Fruit fly (Drosophila melanogaster) whole organism, embryonic: ENCODE results near the gene CG42660.

Source experiments
- Antp ChIP-seq: fragments of 200-800 bp; sonication (Bioruptor generic); optimal IDR thresholded peaks from 3 replicates; lab custom pipeline; 2016; ENCODE audit warnings: missing biosample characterization, missing genetic modification characterization
- Atf6 ChIP-seq: fragments of 200-800 bp; sonication (Bioruptor generic); IDR thresholded peaks from 2 replicates; pipeline ENCODE4 v1.3.6; 2022; ENCODE audit warnings: missing biosample characterization, missing genetic modification characterization
- C15 ChIP-seq: fragments of 200-800 bp; sonication (Bioruptor generic); IDR thresholded peaks from 3 replicates; pipeline ENCODE4 v1.3.6; 2022; ENCODE audit warnings: missing biosample characterization, missing genetic modification characterization
- CG10366 ChIP-seq: fragments of 200-800 bp; sonication (Bioruptor generic); IDR thresholded peaks from 2 replicates; pipeline ENCODE4 v1.3.6; 2022; ENCODE audit warnings: missing biosample characterization, missing genetic modification characterization
- CG11247 ChIP-seq: fragments of 200-800 bp; sonication (Bioruptor generic); IDR thresholded peaks from 2 replicates; pipeline ENCODE4 v1.3.6; 2022; ENCODE audit warnings: missing biosample characterization, missing genetic modification characterization
- CG11398 ChIP-seq: fragments of 200-800 bp; sonication (Bioruptor generic); optimal IDR thresholded peaks from 2 replicates; lab custom pipeline; 2016; ENCODE audit warnings: missing biosample characterization, missing genetic modification characterization
- CG11456 ChIP-seq: fragments of 200-800 bp; sonication (Bioruptor generic); IDR thresholded peaks from 3 replicates; pipeline ENCODE4 v1.3.6; 2022; ENCODE audit warnings: missing biosample characterization, missing genetic modification characterization
- CG12942 ChIP-seq: fragments of 200-800 bp; sonication (Bioruptor generic); optimal IDR thresholded peaks from 3 replicates; lab custom pipeline; 2016; ENCODE audit warnings: missing biosample characterization, missing genetic modification characterization
- CG14860 ChIP-seq: fragments of 200-800 bp; sonication (Bioruptor generic); IDR thresholded peaks from 3 replicates; pipeline ENCODE4 v1.3.6; 2022; ENCODE audit warnings: missing biosample characterization, missing genetic modification characterization; ENCODE audit not compliant: partially characterized antibody
- CG17829 ChIP-seq: fragments of 200-800 bp; optimal IDR thresholded peaks from 2 replicates; lab custom pipeline; 2019; ENCODE audit warnings: missing biosample characterization, mild to moderate bottlenecking, missing genetic modification characterization, moderate library complexity
- CG2678 ChIP-seq: fragments of 200-800 bp; sonication (Bioruptor generic); optimal IDR thresholded peaks from 3 replicates; lab custom pipeline; 2019; ENCODE audit warnings: missing biosample characterization, mild to moderate bottlenecking, missing genetic modification characterization, moderate library complexity
- CG30403 ChIP-seq: fragments of 200-800 bp; sonication (Bioruptor generic); optimal IDR thresholded peaks from 3 replicates; lab custom pipeline; 2016; ENCODE audit warnings: missing biosample characterization, missing genetic modification characterization
- CG3163 ChIP-seq: fragments of 200-800 bp; sonication (Bioruptor generic); optimal IDR thresholded peaks from 3 replicates; lab custom pipeline; 2016; ENCODE audit warnings: missing biosample characterization, missing genetic modification characterization
- CG5953 ChIP-seq: fragments of 200-800 bp; sonication (Bioruptor generic); IDR thresholded peaks from 2 replicates; pipeline ENCODE4 v1.3.6; 2022; ENCODE audit warnings: missing biosample characterization, missing genetic modification characterization
- CG6854 ChIP-seq: fragments of 200-800 bp; sonication (Bioruptor generic); optimal IDR thresholded peaks from 3 replicates; lab custom pipeline; 2017; ENCODE audit warnings: missing biosample characterization, mild to moderate bottlenecking, missing genetic modification characterization
- CG8944 ChIP-seq: fragments of 200-800 bp; sonication (Bioruptor generic); optimal IDR thresholded peaks from 3 replicates; lab custom pipeline; 2016; ENCODE audit warnings: missing biosample characterization, missing genetic modification characterization
- CG9727 ChIP-seq: fragments of 200-800 bp; sonication (Bioruptor generic); optimal IDR thresholded peaks from 3 replicates; lab custom pipeline; 2017; ENCODE audit warnings: missing biosample characterization, mild to moderate bottlenecking, missing genetic modification characterization
- CHES-1-like ChIP-seq: fragments of 200-800 bp; sonication (Bioruptor generic); optimal IDR thresholded peaks from 2 replicates; lab custom pipeline; 2016; ENCODE audit warnings: missing biosample characterization, missing genetic modification characterization
- Ets65A ChIP-seq: fragments of 200-800 bp; sonication (Bioruptor generic); peaks from one replicate; lab custom pipeline; 2016; ENCODE audit warnings: missing biosample characterization, missing genetic modification characterization
- Fer2 ChIP-seq: fragments of 200-800 bp; sonication (Bioruptor generic); optimal IDR thresholded peaks from 2 replicates; lab custom pipeline; 2018; ENCODE audit warnings: missing biosample characterization, mild to moderate bottlenecking, missing genetic modification characterization, moderate library complexity
- H15 ChIP-seq: fragments of 200-800 bp; sonication (Bioruptor generic); IDR thresholded peaks from 3 replicates; pipeline ENCODE4 v1.3.6; 2022; ENCODE audit warnings: missing biosample characterization, missing genetic modification characterization
- HLHmδ ChIP-seq: fragments of 200-800 bp; sonication (Bioruptor generic); optimal IDR thresholded peaks from 2 replicates; lab custom pipeline; 2018; ENCODE audit warnings: missing biosample characterization, mild to moderate bottlenecking, missing genetic modification characterization, moderate library complexity
- MESR4 ChIP-seq: fragments of 200-800 bp; sonication (Bioruptor generic); optimal IDR thresholded peaks from 2 replicates; lab custom pipeline; 2018; ENCODE audit warnings: missing biosample characterization, mild to moderate bottlenecking, missing genetic modification characterization, moderate library complexity
- Med ChIP-seq: fragments of 200-800 bp; sonication (Bioruptor generic); peaks from one replicate; lab custom pipeline; 2016; ENCODE audit warnings: missing biosample characterization, missing genetic modification characterization, mild to moderate bottlenecking, inconsistent platforms, moderate library complexity
- NC2β ChIP-seq: fragments of 200-800 bp; sonication (Bioruptor generic); optimal IDR thresholded peaks from 2 replicates; lab custom pipeline; 2016; ENCODE audit warnings: missing biosample characterization, missing genetic modification characterization
- NK7.1 ChIP-seq: fragments of 200-800 bp; sonication (Bioruptor generic); optimal IDR thresholded peaks from 3 replicates; lab custom pipeline; 2016; ENCODE audit warnings: missing biosample characterization, missing genetic modification characterization
- Pdp1 ChIP-seq, 2 experiments: fragments of 200-800 bp; sonication (Bioruptor generic); optimal IDR thresholded peaks; 3 replicates each; lab custom pipeline; 2016; ENCODE audit warnings: missing biosample characterization in 2 of 2, missing genetic modification characterization in 2 of 2, mild to moderate bottlenecking in 1 of 2, moderate library complexity in 1 of 2
- Sry-β ChIP-seq: fragments of 200-800 bp; sonication (Bioruptor generic); optimal IDR thresholded peaks from 2 replicates; lab custom pipeline; 2018; ENCODE audit warnings: missing biosample characterization, mild to moderate bottlenecking, missing genetic modification characterization, moderate library complexity
- Stat92E ChIP-seq, 3 experiments: fragments of >200 bp in 2 of 3; fragments of 200-800 bp in 1 of 3; sonication (Bioruptor generic) in 1 of 3; optimal IDR thresholded peaks; 2 replicates each; lab custom pipeline; 2017 to 2019; ENCODE audit warnings: missing biosample characterization in 3 of 3, missing genetic modification characterization in 3 of 3, mild to moderate bottlenecking in 1 of 3, moderate library complexity in 1 of 3
- ab ChIP-seq: fragments of 200-800 bp; sonication (Bioruptor generic); optimal IDR thresholded peaks from 2 replicates; lab custom pipeline; 2016; ENCODE audit warnings: missing biosample characterization, missing genetic modification characterization
- az2 ChIP-seq: fragments of 200-800 bp; sonication (Bioruptor generic); optimal IDR thresholded peaks from 3 replicates; lab custom pipeline; 2016; ENCODE audit warnings: missing biosample characterization, missing genetic modification characterization
- bsh ChIP-seq, 2 experiments: fragments of 200-800 bp; sonication (Bioruptor generic); optimal IDR thresholded peaks; 2 replicates each; lab custom pipeline; 2017 to 2018; ENCODE audit warnings: mild to moderate bottlenecking in 2 of 2, missing biosample characterization in 2 of 2, missing genetic modification characterization in 2 of 2, moderate library complexity in 1 of 2
- cg ChIP-seq: fragments of 200-800 bp; sonication (Bioruptor generic); optimal IDR thresholded peaks from 3 replicates; lab custom pipeline; 2019; ENCODE audit warnings: missing biosample characterization, mild to moderate bottlenecking, missing genetic modification characterization, moderate library complexity
- chm ChIP-seq: fragments of 200-800 bp; sonication (Bioruptor generic); IDR thresholded peaks from 2 replicates; pipeline ENCODE4 v1.3.6; 2022; ENCODE audit warnings: missing biosample characterization, missing genetic modification characterization
- chn ChIP-seq: fragments of 200-800 bp; sonication (Bioruptor generic); optimal IDR thresholded peaks from 2 replicates; lab custom pipeline; 2016; ENCODE audit warnings: missing biosample characterization, missing genetic modification characterization
- dati ChIP-seq: fragments of 200-800 bp; sonication (Bioruptor generic); IDR thresholded peaks from 2 replicates; pipeline ENCODE4 v1.3.6; 2022; ENCODE audit warnings: missing biosample characterization, missing genetic modification characterization
- gcm2 ChIP-seq: fragments of 200-800 bp; sonication (Bioruptor generic); optimal IDR thresholded peaks from 2 replicates; lab custom pipeline; 2016; ENCODE audit warnings: missing biosample characterization, missing genetic modification characterization
- gro ChIP-seq: fragments of 200-800 bp; sonication (Bioruptor generic); optimal IDR thresholded peaks from 2 replicates; lab custom pipeline; 2016; ENCODE audit warnings: missing biosample characterization, missing genetic modification characterization
- ind ChIP-seq: fragments of 200-800 bp; sonication (Bioruptor generic); optimal IDR thresholded peaks from 3 replicates; lab custom pipeline; 2016; ENCODE audit warnings: missing biosample characterization, missing genetic modification characterization
- jumu ChIP-seq: fragments of 200-800 bp; sonication (Bioruptor generic); optimal IDR thresholded peaks from 3 replicates; lab custom pipeline; 2016; ENCODE audit warnings: missing biosample characterization, missing genetic modification characterization
- ken ChIP-seq: fragments of 200-800 bp; sonication (Bioruptor generic); IDR thresholded peaks from 3 replicates; pipeline ENCODE4 v1.3.6; 2022; ENCODE audit warnings: missing biosample characterization, missing genetic modification characterization
- knrl ChIP-seq: fragments of 200-800 bp; sonication (Bioruptor generic); IDR thresholded peaks from 3 replicates; pipeline ENCODE4 v1.3.6; 2022; ENCODE audit warnings: missing biosample characterization, missing genetic modification characterization; ENCODE audit not compliant: partially characterized antibody
- p53 ChIP-seq: fragments of 200-800 bp; sonication (Bioruptor generic); optimal IDR thresholded peaks from 2 replicates; lab custom pipeline; 2016; ENCODE audit warnings: missing biosample characterization, missing genetic modification characterization
- ttk ChIP-seq: fragments of 200-800 bp; sonication (Bioruptor generic); IDR thresholded peaks from 2 replicates; pipeline ENCODE4 v2.1.2; 2022; ENCODE audit warnings: missing biosample characterization, missing genetic modification characterization
- twi ChIP-seq: fragments of 200-800 bp; optimal IDR thresholded peaks from 2 replicates; lab custom pipeline; 2019; ENCODE audit warnings: missing biosample characterization, mild to moderate bottlenecking, missing genetic modification characterization, moderate library complexity
- vvl ChIP-seq: fragments of 200-800 bp; sonication (Bioruptor generic); IDR thresholded peaks from 2 replicates; pipeline ENCODE4 v1.3.6; 2022; ENCODE audit warnings: missing biosample characterization, missing genetic modification characterization
- zen ChIP-seq: fragments of 200-800 bp; sonication (Bioruptor generic); optimal IDR thresholded peaks from 3 replicates; lab custom pipeline; 2018; ENCODE audit warnings: missing biosample characterization, mild to moderate bottlenecking, missing genetic modification characterization, moderate library complexity
- zf30C ChIP-seq: fragments of 200-800 bp; sonication (Bioruptor generic); optimal IDR thresholded peaks from 3 replicates; lab custom pipeline; 2018; ENCODE audit warnings: missing biosample characterization, mild to moderate bottlenecking, missing genetic modification characterization

Gene CG42660

DNA sequence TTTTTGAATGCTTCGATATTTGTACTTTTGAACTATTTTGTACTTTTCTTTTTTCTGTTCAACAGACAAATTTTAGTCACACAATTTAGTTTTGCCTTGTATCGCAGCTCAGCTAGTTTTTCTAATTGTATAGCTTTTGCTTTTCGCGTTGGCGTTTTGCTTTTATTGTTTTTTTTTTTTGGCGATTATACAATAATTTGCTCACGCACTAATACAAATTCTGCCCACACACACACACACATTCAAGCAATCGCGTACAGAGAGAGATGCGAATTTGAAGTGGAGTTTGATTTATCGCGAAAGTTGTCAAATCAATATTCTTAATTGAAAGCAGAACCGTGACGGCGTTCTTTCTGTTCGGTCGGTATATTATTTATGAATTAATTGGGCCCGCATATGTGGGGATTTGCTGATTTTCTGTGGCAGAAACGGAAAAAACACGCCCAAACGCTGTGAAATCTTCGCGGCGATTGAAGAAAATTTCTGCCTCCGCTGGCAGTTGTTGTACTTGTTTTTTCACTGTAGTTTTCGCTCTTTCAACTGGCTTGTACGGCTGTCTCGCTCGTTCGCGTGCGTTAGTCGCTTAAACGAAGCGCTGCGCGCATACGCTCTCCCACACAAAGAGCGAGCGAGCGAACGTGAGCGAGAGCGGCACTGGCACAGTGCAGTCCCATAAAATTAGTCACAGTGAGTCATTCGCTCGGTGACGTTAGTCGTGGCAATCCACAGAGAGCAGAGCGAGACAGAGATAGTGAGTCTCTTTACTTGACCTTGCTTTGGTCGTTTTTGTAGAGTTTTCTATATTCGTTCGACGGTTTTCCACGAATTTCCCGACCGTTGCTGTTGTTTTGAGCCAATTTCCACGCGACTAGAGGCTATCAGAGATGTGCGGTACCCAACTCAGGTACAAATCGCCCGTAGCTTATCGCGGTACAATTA is 30.3 kb upstream of the CG42660 start, which contains the start of gene Rac2 (continued):
- no peak for TF ChIP-seq CG8944
- peak; percentile 9 for TF ChIP-seq ab (GFP tag; lab: Kevin White, UChicago)
- no peak for TF ChIP-seq C15 (GFP tag; lab: Robert Waterston, UW)
- peak; percentile 13; the same call in 1 of the 3 replicates for TF ChIP-seq knrl
- peak; percentile 57 for TF ChIP-seq chn (GFP tag; lab: Kevin White, UChicago)
- peak; percentile 5 for TF ChIP-seq CG9727 (GFP tag; lab: Kevin White, UChicago)
- peak; percentile 14 for TF ChIP-seq MESR4 (GFP tag; lab: Kevin White, UChicago)
- TF ChIP-seq CG14860 (GFP tag; lab: Robert Waterston, UW) = no peak
- no peak for TF ChIP-seq CG30403 (GFP tag; lab: Kevin White, UChicago)
- TF ChIP-seq NC2β (GFP tag; lab: Kevin White, UChicago) = no peak
- peak in 1 of 2 experiments; percentile 96 for TF ChIP-seq Pdp1 (GFP tag; optimal IDR thresholded peaks at IDR 0.05; lab: Kevin White, UChicago)
- no peak for TF ChIP-seq CG12942 (GFP tag; lab: Kevin White, UChicago)
- TF ChIP-seq cg (GFP tag; lab: Kevin White, UChicago) = peak; percentile 77
- no peak for TF ChIP-seq CG11456 (GFP tag; lab: Robert Waterston, UW)
- TF ChIP-seq Sry-β (GFP tag; lab: Kevin White, UChicago) = peak; percentile 86
- TF ChIP-seq Fer2 (tag; lab: Kevin White, UChicago) = no peak
- TF ChIP-seq HLHmδ (GFP tag; lab: Kevin White, UChicago) = peak; percentile 16
- peak; percentile 83 for TF ChIP-seq zf30C (GFP tag; lab: Kevin White, UChicago)
- no peak for TF ChIP-seq zen
- peak; percentile 14 for TF ChIP-seq twi
- TF ChIP-seq Stat92E (GFP tag; optimal IDR thresholded peaks at IDR 0.05; lab: Kevin White, UChicago) = peak in 1 of 3 experiments; percentile 99
- TF ChIP-seq CG11247 = 0 out of 2 replicates have a peak, but pooled peaks have one; percentile 4
- peak; percentile 14 for TF ChIP-seq CHES-1-like (GFP tag; lab: Kevin White, UChicago)
- peak; percentile 14 to 24 for TF ChIP-seq bsh (GFP tag; optimal IDR thresholded peaks at IDR 0.05; lab: Kevin White, UChicago)
- TF ChIP-seq gcm2 (GFP tag; lab: Kevin White, UChicago) = no peak
- peak; percentile 79 for TF ChIP-seq Med
- 0 out of 3 replicates have a peak, but pooled peaks have one; percentile 4 for TF ChIP-seq ken (GFP tag; lab: Robert Waterston, UW)
- peak; percentile 13; the same call in 1 of the 2 replicates for TF ChIP-seq Atf6 (GFP tag; lab: Robert Waterston, UW)
- TF ChIP-seq NK7.1 (GFP tag; lab: Kevin White, UChicago) = no peak
- no peak for TF ChIP-seq p53 (GFP tag; lab: Kevin White, UChicago)
- 0 out of 2 replicates have a peak, but pooled peaks have one; percentile 3 for TF ChIP-seq CG5953 (GFP tag; lab: Robert Waterston, UW)
- no peak for TF ChIP-seq ttk (GFP tag; lab: Robert Waterston, UW)
- peak; percentile 22 for TF ChIP-seq CG11398
- TF ChIP-seq chm (GFP tag; lab: Robert Waterston, UW) = peak; percentile 49
- TF ChIP-seq Antp (GFP tag; lab: Kevin White, UChicago) = no peak

DNA sequence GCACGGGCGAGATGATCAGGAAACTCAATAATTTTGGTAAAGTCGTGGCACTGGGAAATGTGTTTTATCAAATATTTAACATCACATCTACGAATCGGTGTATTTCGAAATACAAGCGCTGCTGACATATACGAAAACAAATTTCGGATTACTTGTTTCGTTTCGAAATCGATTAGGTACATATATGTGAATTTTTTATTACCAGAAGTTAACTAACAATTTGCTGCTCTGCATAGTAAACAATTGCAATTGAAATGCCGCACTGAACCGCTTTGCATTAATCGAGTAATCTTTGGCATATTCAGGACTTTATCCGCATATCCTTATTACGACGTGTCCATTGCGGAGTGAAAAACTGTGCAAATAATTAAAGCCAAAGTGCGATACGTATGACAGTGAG is 27.9 kb upstream of the CG42660 start, which contains the start of gene CG14835:
Gene CG14835 (minus strand): TSS at position 101 of the 400 bp plus-strand sequence.
- TF ChIP-seq ind = no peak
- TF ChIP-seq CG6854 (GFP tag; lab: Kevin White, UChicago) = no peak
- TF ChIP-seq gro (GFP tag; lab: Kevin White, UChicago) = no peak
- TF ChIP-seq az2 (GFP tag; lab: Kevin White, UChicago) = no peak
- no peak for TF ChIP-seq jumu (GFP tag; lab: Kevin White, UChicago)
- no peak for TF ChIP-seq CG10366
- TF ChIP-seq CG3163 (GFP tag; lab: Kevin White, UChicago) = no peak
- TF ChIP-seq H15 (GFP tag; lab: Robert Waterston, UW) = no peak
- TF ChIP-seq vvl (GFP tag; lab: Robert Waterston, UW) = no peak
- no peak for TF ChIP-seq CG17829 (tag; lab: Kevin White, UChicago)
- no peak for TF ChIP-seq Ets65A (GFP tag; lab: Kevin White, UChicago)
- no peak for TF ChIP-seq dati (GFP tag; lab: Robert Waterston, UW)
- no peak for TF ChIP-seq CG2678 (tag; lab: Kevin White, UChicago)
- no peak for TF ChIP-seq CHES-1-like (GFP tag; lab: Kevin White, UChicago)
